Worm (Caenorhabditis elegans): ENCODE data around the gene col-95.

- TF ChIP-seq him-1 (tag; optimal IDR thresholded peaks at IDR 0.05) (no peak), W03F9.2 (tag; optimal IDR thresholded peaks at IDR 0.05) (no peak)
These were observed 603 bp upstream of the col-95 start for ce11 chrIII:11703006-11703775.

All from whole organism, L4/young adult.